Worm (Caenorhabditis elegans): ENCODE data around the gene fbxa-167.

Gene fbxa-167

DNA sequence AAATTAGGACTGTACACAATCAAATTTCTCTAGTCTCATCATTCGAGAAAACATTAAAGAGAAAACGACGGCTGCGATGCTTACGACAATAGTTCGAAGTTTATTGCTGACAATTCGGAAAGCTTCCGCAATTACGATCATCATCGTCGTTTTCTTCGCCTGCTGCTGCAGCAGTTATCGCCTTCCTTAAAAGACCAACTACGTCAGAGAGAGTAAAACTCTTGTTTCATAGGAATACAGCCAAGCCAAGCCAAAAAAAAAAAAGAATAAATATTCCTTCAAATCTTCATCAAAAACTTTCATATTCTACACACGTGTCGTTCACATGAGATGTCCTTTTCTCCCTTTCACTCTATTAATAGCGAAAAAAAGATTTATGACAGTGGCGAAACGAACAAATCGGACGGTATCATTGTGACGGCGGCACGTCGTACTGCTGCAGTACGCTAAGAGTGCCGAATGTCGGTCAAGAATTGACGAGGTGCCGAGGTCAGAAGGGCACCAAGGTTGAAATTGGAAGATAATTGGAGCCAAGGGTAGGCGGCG is 38.6 kb downstream of the fbxa-167 start (continued):
- 0 out of 2 replicates have a peak, but pooled peaks have one; percentile 6 for TF ChIP-seq dmd-6 (GFP tag; IDR thresholded peaks at IDR 0.05)
- TF ChIP-seq mdl-1 (tag; optimal IDR thresholded peaks at IDR 0.05): peak in 1 of 2 experiments; percentile 53
- no peak for TF ChIP-seq dve-1 (tag; optimal IDR thresholded peaks at IDR 0.05; ENCODE audit: insufficient read depth)
- TF ChIP-seq unc-39 (tag; optimal IDR thresholded peaks at IDR 0.05): no peak
- no peak for TF ChIP-seq snpc-4 (tag; optimal IDR thresholded peaks at IDR 0.05)
- TF ChIP-seq T20F7.1 (GFP tag; optimal IDR thresholded peaks at IDR 0.05): no peak
- TF ChIP-seq nhr-48 (tag; optimal IDR thresholded peaks at IDR 0.05): peak; percentile 85
- no peak for TF ChIP-seq lim-7 (GFP tag; IDR thresholded peaks at IDR 0.05)
- TF ChIP-seq ZK337.2 (GFP tag; IDR thresholded peaks at IDR 0.05): no peak
- peak; percentile 57 for TF ChIP-seq hlh-30 (tag; optimal IDR thresholded peaks at IDR 0.05; ENCODE audit: insufficient read depth)
- no peak for TF ChIP-seq daf-8 (GFP tag; IDR thresholded peaks at IDR 0.05)
- peak in 1 of 2 experiments; percentile 68 for TF ChIP-seq unc-62 (GFP tag; optimal IDR thresholded peaks at IDR 0.05 in 1 of 2)
- no peak for TF ChIP-seq unc-62 (tag; optimal IDR thresholded peaks at IDR 0.05)
- TF ChIP-seq F10B5.3 (tag; optimal IDR thresholded peaks at IDR 0.05): no peak
- no peak for TF ChIP-seq ama-1 (optimal IDR thresholded peaks at IDR 0.05)

DNA sequence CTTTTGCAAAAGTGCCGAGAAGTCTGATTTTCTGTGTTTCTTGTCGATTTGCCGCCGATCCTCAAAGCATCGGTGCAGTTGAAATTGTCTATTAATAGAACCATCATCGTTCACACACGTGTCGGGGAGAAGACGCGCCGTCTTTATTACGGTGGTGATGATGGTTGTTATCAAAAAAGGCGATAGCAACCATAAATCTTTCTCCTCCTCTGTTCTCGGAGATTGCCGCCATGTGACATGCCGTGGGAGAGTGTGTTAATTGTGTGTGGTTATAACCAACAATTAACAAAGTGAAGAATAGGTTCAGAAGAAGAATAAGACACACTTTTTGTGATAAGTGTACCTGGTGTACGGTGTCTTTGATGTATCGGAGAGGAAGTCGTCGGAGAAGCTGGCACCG is 39.8 kb downstream of the fbxa-167 start:
- TF ChIP-seq nhr-42 (GFP tag; IDR thresholded peaks at IDR 0.05): no peak
- no peak for TF ChIP-seq mdt-29 (GFP tag; IDR thresholded peaks at IDR 0.05)
- no peak for TF ChIP-seq daf-16 (GFP tag; optimal IDR thresholded peaks at IDR 0.05)
- no peak for TF ChIP-seq daf-16 (tag; optimal IDR thresholded peaks at IDR 0.05)
- TF ChIP-seq hlh-11 (tag; optimal IDR thresholded peaks at IDR 0.05): peak; percentile 74
- no peak for TF ChIP-seq nhr-237 (tag; optimal IDR thresholded peaks at IDR 0.05)
- TF ChIP-seq ceh-28 (tag; optimal IDR thresholded peaks at IDR 0.05): no peak
- TF ChIP-seq dpl-1 (GFP tag; optimal IDR thresholded peaks at IDR 0.05): no peak
- no peak for TF ChIP-seq T20F7.1 (GFP tag; optimal IDR thresholded peaks at IDR 0.05)
- TF ChIP-seq attf-4 (tag; optimal IDR thresholded peaks at IDR 0.05): no peak
- TF ChIP-seq ama-1 (optimal IDR thresholded peaks at IDR 0.05): no peak
- TF ChIP-seq fkh-10 (GFP tag; optimal IDR thresholded peaks at IDR 0.05): no peak
- peak in 1 of 2 experiments; percentile 91 for TF ChIP-seq unc-62 (GFP tag; optimal IDR thresholded peaks at IDR 0.05 in 1 of 2)
- TF ChIP-seq unc-62 (tag; optimal IDR thresholded peaks at IDR 0.05): no peak
- TF ChIP-seq dmd-8 (GFP tag; IDR thresholded peaks at IDR 0.05): no peak
- TF ChIP-seq zag-1 (tag; optimal IDR thresholded peaks at IDR 0.05): no peak
- no peak for TF ChIP-seq skn-1 (tag; optimal IDR thresholded peaks at IDR 0.05)
- peak; percentile 24 for TF ChIP-seq nhr-25 (tag; optimal IDR thresholded peaks at IDR 0.05; ENCODE audit: borderline replicate concordance, insufficient read depth)
- TF ChIP-seq ceh-44 (GFP tag; IDR thresholded peaks at IDR 0.05): no peak
- TF ChIP-seq nhr-48 (tag; optimal IDR thresholded peaks at IDR 0.05): peak; percentile 49
- no peak for TF ChIP-seq dmd-9 (GFP tag; IDR thresholded peaks at IDR 0.05)
- no peak for TF ChIP-seq egl-43 (GFP tag; IDR thresholded peaks at IDR 0.05)
- TF ChIP-seq mxl-2 (GFP tag; conservative IDR thresholded peaks at IDR 0.05): peak; percentile 41; the same call in 1 of the 2 replicates
- TF ChIP-seq lin-38 (GFP tag; IDR thresholded peaks at IDR 0.05): no peak
- TF ChIP-seq rbr-2 (tag; optimal IDR thresholded peaks at IDR 0.05): no peak
- TF ChIP-seq tag-97 (GFP tag; IDR thresholded peaks at IDR 0.05): no peak
- peak; percentile 76 for TF ChIP-seq aha-1 (tag)
- peak; percentile 66 for TF ChIP-seq nhr-77 (tag; optimal IDR thresholded peaks at IDR 0.05)
- TF ChIP-seq ZK337.2 (GFP tag; IDR thresholded peaks at IDR 0.05): no peak
- no peak for TF ChIP-seq lir-3 (tag; optimal IDR thresholded peaks at IDR 0.05)
- TF ChIP-seq php-3 (GFP tag; IDR thresholded peaks at IDR 0.05): 0 out of 2 replicates have a peak, but pooled peaks have one; percentile 35
- no peak for TF ChIP-seq D1046.2 (GFP tag; IDR thresholded peaks at IDR 0.05)
- TF ChIP-seq set-16 (GFP tag; IDR thresholded peaks at IDR 0.05): no peak
- TF ChIP-seq duxl-1 (tag; optimal IDR thresholded peaks at IDR 0.05; ENCODE audit: poor library complexity): no peak
- TF ChIP-seq nhr-111 (GFP tag; optimal IDR thresholded peaks at IDR 0.05): no peak
- no peak for TF ChIP-seq daf-12 (tag; optimal IDR thresholded peaks at IDR 0.05)
- no peak for TF ChIP-seq F37D6.2 (tag; optimal IDR thresholded peaks at IDR 0.05)
- TF ChIP-seq ceh-62 (tag; optimal IDR thresholded peaks at IDR 0.05): no peak
- TF ChIP-seq nhr-6 (tag; optimal IDR thresholded peaks at IDR 0.05): no peak
- no peak for TF ChIP-seq F44E2.7 (GFP tag; IDR thresholded peaks at IDR 0.05)
- TF ChIP-seq hlh-30 (tag; optimal IDR thresholded peaks at IDR 0.05; ENCODE audit: insufficient read depth): peak; percentile 85
- 0 out of 2 replicates have a peak, but pooled peaks have one; percentile 36 for TF ChIP-seq tra-1 (GFP tag; IDR thresholded peaks at IDR 0.05)
